Worm (Caenorhabditis elegans): ENCODE measurements around the gene M153.3.

DNA sequence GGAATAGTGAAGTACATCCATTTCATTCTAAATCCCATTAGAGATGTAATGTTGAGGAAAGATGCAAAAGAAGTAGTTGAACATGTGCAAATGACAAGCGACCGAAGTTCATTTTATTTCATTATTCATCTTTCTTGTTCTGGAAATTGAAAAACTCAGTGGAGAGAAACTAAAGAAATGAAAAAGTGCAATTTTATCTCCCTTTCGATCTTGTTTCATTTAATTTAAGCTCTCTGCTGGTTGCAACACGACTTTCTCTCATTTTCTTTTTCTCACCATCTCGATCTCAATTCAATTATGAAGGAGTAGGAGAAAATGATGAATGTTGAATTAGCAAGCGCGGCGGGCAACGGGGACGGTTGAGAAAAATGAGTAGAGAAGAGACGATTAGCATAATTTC, 41.7 kb downstream of the M153.3 start:
- no peak for TF ChIP-seq flt-1 (GFP tag; IDR thresholded peaks at IDR 0.05)
- no peak for TF ChIP-seq ama-1 (optimal IDR thresholded peaks at IDR 0.05)
- TF ChIP-seq B0310.2 (tag; optimal IDR thresholded peaks at IDR 0.05), result no peak
- TF ChIP-seq sea-1 (GFP tag; conservative IDR thresholded peaks at IDR 0.05), result no peak
- no peak for TF ChIP-seq ceh-36 (tag; optimal IDR thresholded peaks at IDR 0.05)
- TF ChIP-seq ceh-13 (GFP tag; optimal IDR thresholded peaks at IDR 0.05), result no peak
- TF ChIP-seq ets-7 (tag; optimal IDR thresholded peaks at IDR 0.05), result no peak
- no peak for TF ChIP-seq tbx-11 (GFP tag; IDR thresholded peaks at IDR 0.05)

All from whole organism, early embryonic.